Fruit fly (Drosophila melanogaster): ENCODE results near the gene Edc3.

dm6 chr3L:17476496-17476895 is 53.2 kb downstream of the Edc3 start:
- TF ChIP-seq Mio (GFP tag; optimal IDR thresholded peaks at IDR 0.05) (no peak), psq (GFP tag; optimal IDR thresholded peaks at IDR 0.05) (no peak)

Measured in whole organism, wandering third instar larva.